Fruit fly (Drosophila melanogaster) whole organism, embryonic: Measurements from ENCODE around the gene Spase12.

Source experiments
- Ada2b ChIP-seq: fragments of 200-800 bp; sonication (Bioruptor generic); IDR thresholded peaks from 2 replicates; pipeline ENCODE4 v1.3.6; 2022; ENCODE audit warnings: missing biosample characterization, missing genetic modification characterization
- CG11085 ChIP-seq: fragments of 200-800 bp; sonication (Bioruptor generic); IDR thresholded peaks from 2 replicates; pipeline ENCODE4 v1.3.6; 2022; ENCODE audit warnings: missing biosample characterization, missing genetic modification characterization
- CG11695 ChIP-seq: fragments of 200-800 bp; sonication (Bioruptor generic); IDR thresholded peaks from 3 replicates; pipeline ENCODE4 v1.3.6; 2022; ENCODE audit warnings: missing biosample characterization, missing genetic modification characterization
- CG11696 ChIP-seq: fragments of 200-800 bp; sonication (Bioruptor generic); IDR thresholded peaks from 2 replicates; pipeline ENCODE4 v1.3.6; 2022; ENCODE audit warnings: missing biosample characterization, missing genetic modification characterization
- CG13424 ChIP-seq: fragments of 200-800 bp; sonication (Bioruptor generic); optimal IDR thresholded peaks from 2 replicates; lab custom pipeline; 2019; ENCODE audit warnings: missing biosample characterization, mild to moderate bottlenecking, missing genetic modification characterization, moderate library complexity
- CG14710 ChIP-seq: fragments of 200-800 bp; sonication (Bioruptor generic); optimal IDR thresholded peaks from 3 replicates; lab custom pipeline; 2019; ENCODE audit warnings: missing biosample characterization, mild to moderate bottlenecking, missing genetic modification characterization, moderate library complexity
- CG15011 ChIP-seq: fragments of 200-800 bp; sonication (Bioruptor generic); optimal IDR thresholded peaks from 3 replicates; lab custom pipeline; 2018; ENCODE audit warnings: missing biosample characterization, mild to moderate bottlenecking, missing genetic modification characterization
- CG16779 ChIP-seq: fragments of 200-800 bp; sonication (Bioruptor generic); IDR thresholded peaks from 2 replicates; pipeline ENCODE4 v1.3.6; 2022; ENCODE audit warnings: missing biosample characterization, missing genetic modification characterization
- CG17328 ChIP-seq: fragments of 200-800 bp; sonication (Bioruptor generic); IDR thresholded peaks from 2 replicates; pipeline ENCODE4 v1.3.6; 2022; ENCODE audit warnings: missing biosample characterization, missing genetic modification characterization
- CG1832 ChIP-seq: fragments of 200-800 bp; sonication (Bioruptor generic); optimal IDR thresholded peaks from 2 replicates; lab custom pipeline; 2017; ENCODE audit warnings: missing biosample characterization, mild to moderate bottlenecking, missing genetic modification characterization, inconsistent platforms
- CG2712 ChIP-seq: fragments of 200-800 bp; optimal IDR thresholded peaks from 3 replicates; lab custom pipeline; 2019; ENCODE audit warnings: missing biosample characterization, mild to moderate bottlenecking, missing genetic modification characterization, moderate library complexity
- CG34224 ChIP-seq: fragments of 200-800 bp; sonication (Bioruptor generic); IDR thresholded peaks from 3 replicates; pipeline ENCODE4 v1.3.6; 2022; ENCODE audit warnings: missing biosample characterization, missing genetic modification characterization; ENCODE audit not compliant: partially characterized antibody
- CG3726 ChIP-seq: fragments of 200-800 bp; sonication (Bioruptor generic); IDR thresholded peaks from 3 replicates; pipeline ENCODE4, ENCODE4 v1.3.6; 2022; ENCODE audit warnings: missing biosample characterization, missing genetic modification characterization
- CG3838 ChIP-seq: fragments of 200-800 bp; sonication (Bioruptor generic); optimal IDR thresholded peaks from 3 replicates; lab custom pipeline; 2016; ENCODE audit warnings: missing biosample characterization, missing genetic modification characterization
- CG4360 ChIP-seq: fragments of 200-800 bp; sonication (Bioruptor generic); IDR thresholded peaks from 2 replicates; pipeline ENCODE4 v1.3.6; 2022; ENCODE audit warnings: missing biosample characterization, missing genetic modification characterization
- Dbx ChIP-seq: fragments of 200-800 bp; sonication (Bioruptor generic); IDR thresholded peaks from 3 replicates; pipeline ENCODE4 v1.3.6; 2022; ENCODE audit warnings: missing biosample characterization, missing genetic modification characterization
- Ets65A ChIP-seq: fragments of 200-800 bp; sonication (Bioruptor generic); peaks from one replicate; lab custom pipeline; 2016; ENCODE audit warnings: missing biosample characterization, missing genetic modification characterization
- Gug ChIP-seq: fragments of 200-800 bp; sonication (Bioruptor generic); IDR thresholded peaks from 4 replicates; pipeline ENCODE4 v1.3.6; 2022; ENCODE audit warnings: missing biosample characterization, missing genetic modification characterization
- HLH4C ChIP-seq: fragments of 200-800 bp; sonication (Bioruptor generic); IDR thresholded peaks from 3 replicates; pipeline ENCODE4 v1.3.6; 2022; ENCODE audit warnings: missing biosample characterization, missing genetic modification characterization; ENCODE audit not compliant: partially characterized antibody
- Hmx ChIP-seq: fragments of 200-800 bp; sonication (Bioruptor generic); optimal IDR thresholded peaks from 2 replicates; lab custom pipeline; 2016; ENCODE audit warnings: missing biosample characterization, missing genetic modification characterization
- Nf-YA ChIP-seq: fragments of 200-800 bp; sonication (Bioruptor generic); IDR thresholded peaks from 2 replicates; pipeline ENCODE4 v1.3.6; 2022; ENCODE audit warnings: missing biosample characterization, missing genetic modification characterization
- Scr ChIP-seq: fragments of 200-800 bp; sonication (Bioruptor generic); IDR thresholded peaks from 2 replicates; pipeline ENCODE4 v1.3.6; 2022; ENCODE audit warnings: missing biosample characterization, missing genetic modification characterization; ENCODE audit not compliant: partially characterized antibody
- TFAM ChIP-seq: fragments of 200-800 bp; sonication (Bioruptor generic); optimal IDR thresholded peaks from 2 replicates; lab custom pipeline; 2017; ENCODE audit warnings: missing biosample characterization, missing genetic modification characterization, inconsistent platforms
- al ChIP-seq: fragments of 200-800 bp; sonication (Bioruptor generic); IDR thresholded peaks from 2 replicates; pipeline ENCODE4 v1.3.6; 2022; ENCODE audit warnings: missing biosample characterization, missing genetic modification characterization
- amos ChIP-seq: fragments of 200-800 bp; sonication (Bioruptor generic); IDR thresholded peaks from 2 replicates; pipeline ENCODE4 v1.3.6; 2022; ENCODE audit warnings: missing biosample characterization, missing genetic modification characterization; ENCODE audit not compliant: partially characterized antibody
- ara ChIP-seq: fragments of 200-800 bp; sonication (Bioruptor generic); IDR thresholded peaks from 2 replicates; pipeline ENCODE4 v1.3.6; 2022; ENCODE audit warnings: missing biosample characterization, missing genetic modification characterization
- ase ChIP-seq: fragments of 200-800 bp; sonication (Bioruptor generic); IDR thresholded peaks from 3 replicates; pipeline ENCODE4 v1.3.6; 2022; ENCODE audit warnings: missing biosample characterization, missing genetic modification characterization
- bcd ChIP-seq: fragments of 200-800 bp; sonication (Bioruptor generic); optimal IDR thresholded peaks from 2 replicates; lab custom pipeline; 2017; ENCODE audit warnings: missing biosample characterization, mild to moderate bottlenecking, missing genetic modification characterization
- cwo ChIP-seq: fragments of 200-800 bp; sonication (Bioruptor generic); optimal IDR thresholded peaks from 3 replicates; lab custom pipeline; 2017; ENCODE audit warnings: missing biosample characterization, missing genetic modification characterization, mild to moderate bottlenecking, moderate library complexity, missing genetic modification reagents
- eyg ChIP-seq: fragments of 200-800 bp; sonication (Bioruptor generic); optimal IDR thresholded peaks from 3 replicates; lab custom pipeline; 2016; ENCODE audit warnings: missing biosample characterization, missing genetic modification characterization
- gcm2 ChIP-seq: fragments of 200-800 bp; sonication (Bioruptor generic); optimal IDR thresholded peaks from 2 replicates; lab custom pipeline; 2016; ENCODE audit warnings: missing biosample characterization, missing genetic modification characterization
- hb ChIP-seq: fragments of 200-800 bp; sonication (Bioruptor generic); IDR thresholded peaks from 3 replicates; pipeline ENCODE4 v1.3.6; 2022; ENCODE audit warnings: missing biosample characterization, missing genetic modification characterization; ENCODE audit not compliant: partially characterized antibody
- hkb ChIP-seq, 2 experiments: fragments of 200-800 bp in 1 of 2; fragments of >200 bp in 1 of 2; sonication (Bioruptor generic) in 1 of 2; IDR thresholded peaks in 1 of 2; optimal IDR thresholded peaks in 1 of 2; 2 replicates each; pipeline versions ENCODE4 v1.3.6 to Lab custom; 2017 to 2022; ENCODE audit warnings: missing biosample characterization in 1 of 2, missing genetic modification characterization in 1 of 2
- mirr ChIP-seq: fragments of 200-800 bp; sonication (Bioruptor generic); optimal IDR thresholded peaks from 3 replicates; lab custom pipeline; 2018; ENCODE audit warnings: missing biosample characterization, mild to moderate bottlenecking, missing genetic modification characterization
- pb ChIP-seq: fragments of 200-800 bp; sonication (Bioruptor generic); optimal IDR thresholded peaks from 3 replicates; lab custom pipeline; 2016; ENCODE audit warnings: missing biosample characterization, missing genetic modification characterization
- prd ChIP-seq, 3 experiments: fragments of >200 bp in 2 of 3; fragments of 200-800 bp in 1 of 3; sonication (Bioruptor generic) in 1 of 3; optimal IDR thresholded peaks in 2 of 3; IDR thresholded peaks in 1 of 3; 2 replicates in 2 of 3; 3 replicates in 1 of 3; pipeline versions ENCODE4 v1.3.6 to Lab custom; 2017 to 2022; ENCODE audit warnings: missing biosample characterization in 1 of 3, missing genetic modification characterization in 1 of 3
- pros ChIP-seq: fragments of 200-800 bp; sonication (Bioruptor generic); optimal IDR thresholded peaks from 3 replicates; lab custom pipeline; 2019; ENCODE audit warnings: missing biosample characterization, mild to moderate bottlenecking, missing genetic modification characterization, moderate library complexity
- sisA ChIP-seq: fragments of 200-800 bp; sonication (Bioruptor generic); IDR thresholded peaks from 2 replicates; pipeline ENCODE4 v1.3.6; 2022; ENCODE audit warnings: missing biosample characterization, missing genetic modification characterization
- tap ChIP-seq: fragments of 200-800 bp; optimal IDR thresholded peaks from 3 replicates; lab custom pipeline; 2019; ENCODE audit warnings: missing biosample characterization, mild to moderate bottlenecking, missing genetic modification characterization, moderate library complexity
- tna ChIP-seq: fragments of 200-800 bp; sonication (Bioruptor generic); IDR thresholded peaks from 2 replicates; pipeline ENCODE4 v1.3.6; 2022; ENCODE audit warnings: missing biosample characterization, missing genetic modification characterization; ENCODE audit not compliant: partially characterized antibody
- trh ChIP-seq: fragments of 200-800 bp; sonication (Bioruptor generic); optimal IDR thresholded peaks from 2 replicates; lab custom pipeline; 2016; ENCODE audit warnings: missing biosample characterization, missing genetic modification characterization
- ttk ChIP-seq: fragments of 200-800 bp; sonication (Bioruptor generic); IDR thresholded peaks from 2 replicates; pipeline ENCODE4 v2.1.2; 2022; ENCODE audit warnings: missing biosample characterization, missing genetic modification characterization
- twi ChIP-seq: fragments of 200-800 bp; optimal IDR thresholded peaks from 2 replicates; lab custom pipeline; 2019; ENCODE audit warnings: missing biosample characterization, mild to moderate bottlenecking, missing genetic modification characterization, moderate library complexity
- vnd ChIP-seq: fragments of 200-800 bp; sonication (Bioruptor generic); IDR thresholded peaks from 3 replicates; pipeline ENCODE4 v1.3.6; 2022; ENCODE audit warnings: missing biosample characterization, missing genetic modification characterization; ENCODE audit not compliant: partially characterized antibody
- wor ChIP-seq: fragments of 200-800 bp; sonication (Bioruptor generic); IDR thresholded peaks from 2 replicates; pipeline ENCODE4 v1.3.6; 2022; ENCODE audit warnings: missing biosample characterization, missing genetic modification characterization
- z ChIP-seq: fragments of 200-800 bp; sonication (Bioruptor generic); IDR thresholded peaks from 3 replicates; pipeline ENCODE4 v1.3.6; 2022; ENCODE audit warnings: missing biosample characterization, missing genetic modification characterization

Gene Spase12

DNA sequence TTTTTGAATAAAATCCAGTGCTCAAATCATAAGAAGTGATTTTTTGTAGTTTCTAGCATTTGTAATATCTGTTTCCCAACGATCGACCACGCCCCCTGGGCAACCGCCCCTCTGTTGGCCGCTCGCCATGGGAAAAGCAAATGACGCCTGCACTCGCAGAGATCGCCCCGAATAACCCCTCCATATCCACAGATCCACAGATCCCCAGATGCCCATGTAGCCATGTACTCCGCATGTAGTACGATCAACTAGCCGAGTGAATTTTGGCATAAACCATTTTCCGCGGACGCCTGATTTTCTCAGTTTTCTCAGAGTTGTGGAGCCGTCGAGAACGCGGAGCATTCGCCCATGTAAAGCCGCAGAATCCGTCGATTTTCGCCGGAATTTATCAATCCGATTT is 3.5 kb upstream of the Spase12 start, which contains the start of gene FipoQ:
TSS of gene FipoQ (plus strand) at position 301 of the 400 bp plus-strand sequence.
- TF ChIP-seq tap (tag; lab: Kevin White, UChicago), result no peak
- TF ChIP-seq CG15011 (GFP tag; lab: Kevin White, UChicago), result no peak
- TF ChIP-seq CG4360 (GFP tag; lab: Robert Waterston, UW), result no peak
- TF ChIP-seq Ets65A, result no peak
- no peak for TF ChIP-seq CG13424 (tag; lab: Kevin White, UChicago)
- TF ChIP-seq z (GFP tag; lab: Robert Waterston, UW), result 0 out of 3 replicates have a peak, but pooled peaks have one; percentile 26
- TF ChIP-seq vnd (GFP tag; lab: Robert Waterston, UW), result 0 out of 3 replicates have a peak, but pooled peaks have one; percentile 9
- 0 out of 2 replicates have a peak, but pooled peaks have one; percentile 39 for TF ChIP-seq tna
- TF ChIP-seq, all 482 proteins: peak for 3

DNA sequence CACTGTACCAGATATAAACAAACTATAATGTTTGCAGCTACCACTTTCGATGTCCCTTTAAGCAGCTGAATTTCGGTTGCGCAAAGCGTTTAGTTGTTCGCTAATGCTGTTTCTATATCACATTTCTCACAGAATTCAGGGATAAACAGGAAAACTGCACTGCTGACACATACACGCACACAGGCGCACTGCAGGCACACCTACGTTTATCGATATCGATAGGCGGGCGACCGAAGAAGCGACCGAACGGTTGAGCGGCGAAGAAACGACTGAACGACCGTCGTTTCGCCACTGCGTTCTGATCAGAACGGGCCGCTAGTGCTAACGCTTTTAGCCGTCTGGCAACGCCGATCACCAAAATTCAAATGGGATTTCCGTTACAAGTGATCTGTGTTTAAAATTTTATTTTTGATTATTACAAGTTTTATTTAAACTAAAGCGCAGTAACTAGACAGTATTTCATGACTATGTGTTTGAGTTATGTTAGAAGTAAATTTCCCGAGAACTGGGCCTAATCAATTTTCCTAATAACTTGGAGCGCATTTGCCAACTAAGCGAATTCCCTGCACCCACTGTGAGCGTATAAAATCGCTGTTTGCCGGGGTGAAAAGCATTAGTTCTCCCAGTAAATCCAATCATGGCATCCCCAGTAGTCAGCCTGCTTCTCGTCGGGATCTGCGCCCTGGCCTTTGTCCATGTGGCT is 2.4 kb upstream of the Spase12 start, which contains the start of the genes CG2310 and Diedel:
TSS of gene CG2310 (minus strand) at position 277 of the 703 bp plus-strand sequence.
TSS of gene Diedel (plus strand) at position 611 of the 703 bp plus-strand sequence.
- TF ChIP-seq mirr (GFP tag; lab: Kevin White, UChicago), result no peak
- TF ChIP-seq CG34224 (GFP tag; lab: Robert Waterston, UW), result peak; percentile 40; the same call in 2 of the 3 replicates
- TF ChIP-seq hb (GFP tag; lab: Robert Waterston, UW), result peak; percentile 67; the same call in 1 of the 3 replicates
- TF ChIP-seq Nf-YA (GFP tag; lab: Robert Waterston, UW), result no peak
- peak; percentile 50; the same call in 1 of the 2 replicates for TF ChIP-seq Scr (GFP tag; lab: Robert Waterston, UW)
- peak; percentile 39 for TF ChIP-seq CG2712
- no peak for TF ChIP-seq trh
- no peak for TF ChIP-seq Hmx (GFP tag; lab: Kevin White, UChicago)
- TF ChIP-seq bcd (GFP tag; lab: Kevin White, UChicago), result peak; percentile 1
- TF ChIP-seq CG3726, result no peak
- no peak for TF ChIP-seq gcm2
- TF ChIP-seq ttk (GFP tag; lab: Robert Waterston, UW), result no peak
- no peak for TF ChIP-seq CG11696 (GFP tag; lab: Robert Waterston, UW)
- no peak for TF ChIP-seq TFAM (GFP tag; lab: Kevin White, UChicago)
- TF ChIP-seq CG1832 (GFP tag; lab: Kevin White, UChicago), result no peak
- no peak for TF ChIP-seq CG3838 (GFP tag; lab: Kevin White, UChicago)
- no peak for TF ChIP-seq eyg (GFP tag; lab: Kevin White, UChicago)
- TF ChIP-seq sisA (GFP tag; lab: Robert Waterston, UW), result peak; percentile 29; the same call in 1 of the 2 replicates
- 0 out of 3 replicates have a peak, but pooled peaks have one; percentile 6 for TF ChIP-seq ase (GFP tag; lab: Robert Waterston, UW)
- TF ChIP-seq twi (tag; lab: Kevin White, UChicago), result peak; percentile 11
- TF ChIP-seq HLH4C (GFP tag; lab: Robert Waterston, UW), result peak; percentile 66
- TF ChIP-seq CG11085 (GFP tag; lab: Robert Waterston, UW), result no peak
- peak; percentile 49; the same call in 1 of the 2 replicates for TF ChIP-seq ara (GFP tag; lab: Robert Waterston, UW)
- no peak for TF ChIP-seq hkb (optimal IDR thresholded peaks at IDR 0.05; lab: Kevin White, UChicago)
- peak; percentile 51 for TF ChIP-seq hkb (GFP tag; IDR thresholded peaks at IDR 0.05; lab: Robert Waterston, UW)
- TF ChIP-seq CG17328 (GFP tag; lab: Robert Waterston, UW), result 0 out of 2 replicates have a peak, but pooled peaks have one; percentile 36
- peak; percentile 65 for TF ChIP-seq amos (GFP tag; lab: Robert Waterston, UW)
- TF ChIP-seq CG11695, result no peak
- no peak for TF ChIP-seq CG16779 (GFP tag; lab: Robert Waterston, UW)
- no peak for TF ChIP-seq pros
- no peak; the same call in 3 of the 4 replicates for TF ChIP-seq Gug (GFP tag; lab: Robert Waterston, UW)
- TF ChIP-seq Dbx (GFP tag; lab: Robert Waterston, UW), result 0 out of 3 replicates have a peak, but pooled peaks have one; percentile 28
- TF ChIP-seq pb, result no peak
- TF ChIP-seq Ada2b (GFP tag; lab: Robert Waterston, UW), result no peak
- TF ChIP-seq Ets65A, result peak; percentile 82
- no peak for TF ChIP-seq al (GFP tag; lab: Robert Waterston, UW)
- TF ChIP-seq prd (optimal IDR thresholded peaks at IDR 0.05; lab: Kevin White, UChicago), result no peak
- no peak for TF ChIP-seq prd (GFP tag; IDR thresholded peaks at IDR 0.05; lab: Robert Waterston, UW)
- TF ChIP-seq cwo, result no peak
- TF ChIP-seq wor (GFP tag; lab: Robert Waterston, UW), result no peak
- TF ChIP-seq CG14710 (tag; lab: Kevin White, UChicago), result peak; percentile 67
